Worm (Caenorhabditis elegans): ENCODE data around the gene nhr-272.

DNA sequence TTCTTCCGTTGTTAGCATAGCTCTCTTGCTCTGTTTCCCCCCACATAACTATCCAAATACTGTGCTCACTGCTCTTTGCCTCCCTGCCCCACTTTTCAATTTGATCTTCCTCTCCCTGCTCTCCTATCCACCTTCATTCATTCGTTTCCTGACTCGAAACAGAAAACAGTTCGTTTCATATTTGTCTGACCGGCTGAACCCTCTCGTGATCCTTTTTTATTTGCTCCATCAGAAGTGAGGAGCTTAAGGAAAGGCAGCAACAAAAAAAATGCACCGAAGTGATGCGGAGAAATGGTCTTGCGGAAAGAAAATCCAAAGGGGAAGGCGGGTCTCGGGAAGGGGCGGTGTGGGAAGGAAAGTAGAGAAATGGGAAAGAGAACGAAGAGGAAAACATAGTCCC, 16.8 kb upstream of the nhr-272 start:
- TF ChIP-seq dao-5 (tag; optimal IDR thresholded peaks at IDR 0.05): no peak
- no peak for TF ChIP-seq him-1 (tag; optimal IDR thresholded peaks at IDR 0.05)

Data from whole organism, L4/young adult.